Worm (Caenorhabditis elegans) whole organism, mixed stage, embryonic: ENCODE measurements around the gene T27E7.5.

ENCODE experiments used
- bed-3 ChIP-seq: fragments of 200-800 bp; sonication (Bioruptor generic); optimal IDR thresholded peaks from 3 replicates; lab custom pipeline; 2018; ENCODE audit warnings: mild to moderate bottlenecking, missing genetic modification characterization, moderate library complexity, missing compliant biosample characterization
- blmp-1 ChIP-seq: fragments of 150-350 bp; optimal IDR thresholded peaks from 2 replicates; lab custom pipeline; 2014; ENCODE audit warnings: missing biosample characterization, missing genetic modification characterization
- ces-1 ChIP-seq: fragments of 150-350 bp; optimal IDR thresholded peaks from 2 replicates; lab custom pipeline; 2014; ENCODE audit warnings: missing biosample characterization, missing genetic modification reagents, missing genetic modification characterization
- cnd-1 ChIP-seq: fragments of 200-800 bp; sonication (Bioruptor generic); optimal IDR thresholded peaks from 2 replicates; lab custom pipeline; 2018; ENCODE audit warnings: mild to moderate bottlenecking, missing genetic modification characterization, missing compliant biosample characterization
- elt-1 ChIP-seq: sonication (generic microtip); optimal IDR thresholded peaks from 2 replicates; lab custom pipeline; 2017; ENCODE audit warnings: missing genetic modification characterization, mild to moderate bottlenecking, missing compliant biosample characterization, antibody characterized with exemption, moderate library complexity, borderline replicate concordance; ENCODE audit not compliant: insufficient read depth
- elt-3 ChIP-seq: fragments of 150-350 bp; optimal IDR thresholded peaks from 2 replicates; lab custom pipeline; 2014; ENCODE audit warnings: missing biosample characterization, missing genetic modification characterization
- lin-13 ChIP-seq: fragments of 150-350 bp; optimal IDR thresholded peaks from 2 replicates; lab custom pipeline; 2014; ENCODE audit warnings: missing biosample characterization, missing genetic modification characterization
- mep-1 ChIP-seq: fragments of 150-350 bp; optimal IDR thresholded peaks from 2 replicates; lab custom pipeline; 2017; ENCODE audit warnings: missing biosample characterization, missing genetic modification reagents, missing genetic modification characterization, inconsistent platforms
- nhr-12 ChIP-seq: fragments of 150-350 bp; optimal IDR thresholded peaks from 2 replicates; lab custom pipeline; 2014; ENCODE audit warnings: missing biosample characterization, missing genetic modification characterization
- nhr-76 ChIP-seq: sonication (generic microtip); optimal IDR thresholded peaks from 2 replicates; lab custom pipeline; 2017; ENCODE audit warnings: missing biosample characterization, missing genetic modification characterization
- pha-4 ChIP-seq: fragments of 150-350 bp; optimal IDR thresholded peaks from 2 replicates; lab custom pipeline; 2018; ENCODE audit warnings: missing biosample characterization, missing genetic modification reagents, missing genetic modification characterization
- unc-120 ChIP-seq: sonication (generic microtip); optimal IDR thresholded peaks from 2 replicates; lab custom pipeline; 2017; ENCODE audit warnings: missing genetic modification characterization, missing compliant biosample characterization; ENCODE audit not compliant: poor library complexity, severe bottlenecking
- unc-62 ChIP-seq: fragments of 150-350 bp; optimal IDR thresholded peaks from 2 replicates; lab custom pipeline; 2014; ENCODE audit warnings: missing biosample characterization, missing genetic modification reagents, missing genetic modification characterization

ce11 chrIV:14573068-14573467, 36.1 kb downstream of the T27E7.5 start:
- no peak for TF ChIP-seq lin-13 (tag; lab: Kevin White, UChicago)
- no peak for TF ChIP-seq mep-1
- TF ChIP-seq nhr-12 (tag; lab: Kevin White, UChicago), result no peak
- no peak for TF ChIP-seq pha-4 (tag; lab: Kevin White, UChicago)
- TF ChIP-seq blmp-1 (tag; lab: Kevin White, UChicago), result no peak
- no peak for TF ChIP-seq nhr-76 (tag; lab: Kevin White, UChicago)
- no peak for TF ChIP-seq unc-62 (GFP tag; lab: Kevin White, UChicago)
- TF ChIP-seq elt-1, result no peak
- no peak for TF ChIP-seq bed-3 (GFP tag; lab: Kevin White, UChicago)
- no peak for TF ChIP-seq elt-3 (tag; lab: Kevin White, UChicago)
- no peak for TF ChIP-seq cnd-1 (tag; lab: Kevin White, UChicago)
- TF ChIP-seq unc-120 (tag; lab: Kevin White, UChicago), result no peak
- no peak for TF ChIP-seq ces-1 (GFP tag; lab: Kevin White, UChicago)
